Worm (Caenorhabditis elegans) whole organism, L4 larva: ENCODE measurements around the gene rpb-2.

Experiments
- T26A8.4 ChIP-seq: fragments of 200-800 bp; sonication (Bioruptor generic); IDR thresholded peaks from 2 replicates; pipeline ENCODE4 v1.3.6; 2022; ENCODE audit warnings: missing genetic modification characterization, missing compliant biosample characterization
- ZK337.2 ChIP-seq: fragments of 200-800 bp; sonication (Bioruptor generic); IDR thresholded peaks from 2 replicates; pipeline ENCODE4 v1.3.6; 2022; ENCODE audit warnings: missing genetic modification reagents, missing genetic modification characterization, missing compliant biosample characterization
- ZK546.5 ChIP-seq, 2 experiments: sonication (generic microtip); optimal IDR thresholded peaks; 2 replicates each; lab custom pipeline; 2017; ENCODE audit warnings: missing biosample characterization in 2 of 2, missing genetic modification characterization in 2 of 2
- ceh-28 ChIP-seq: fragments of 150-350 bp; optimal IDR thresholded peaks from 2 replicates; lab custom pipeline; 2014; ENCODE audit warnings: missing biosample characterization, missing genetic modification reagents, missing genetic modification characterization
- lim-7 ChIP-seq: fragments of 200-800 bp; sonication (Bioruptor generic); IDR thresholded peaks from 2 replicates; pipeline ENCODE4 v1.3.6; 2022; ENCODE audit warnings: missing genetic modification characterization, missing compliant biosample characterization
- pqm-1 ChIP-seq: sonication (generic microtip); optimal IDR thresholded peaks from 2 replicates; lab custom pipeline; 2017; ENCODE audit warnings: missing biosample characterization, missing genetic modification characterization
- unc-62 ChIP-seq, 3 experiments: fragments of 150-350 bp in 1 of 3; sonication (generic microtip); optimal IDR thresholded peaks in 2 of 3; peaks in 1 of 3; 1 replicate in 1 of 3; 2 replicates in 2 of 3; lab custom pipeline; 2014 to 2017; ENCODE audit warnings: missing biosample characterization in 3 of 3, missing genetic modification characterization in 3 of 3, missing genetic modification reagents in 3 of 3, missing genotype in 1 of 3

ce11 chrIII:4934896-4935628 is 4.3 kb upstream of the rpb-2 start, which contains the start of gene mrps-18C:
- no peak for TF ChIP-seq ZK546.5 (tag; optimal IDR thresholded peaks at IDR 0.05; lab: Kevin White, UChicago)
- TF ChIP-seq pqm-1 (tag; lab: Kevin White, UChicago), result no peak
- TF ChIP-seq T26A8.4, result no peak
- TF ChIP-seq ceh-28 (tag; lab: Kevin White, UChicago), result no peak
- TF ChIP-seq lim-7 (GFP tag; lab: Robert Waterston, UW), result no peak
- peak in 1 of 2 experiments; percentile 28 for TF ChIP-seq unc-62 (GFP tag; optimal IDR thresholded peaks at IDR 0.05 in 1 of 2; lab: Kevin White, UChicago)
- no peak for TF ChIP-seq unc-62 (tag; optimal IDR thresholded peaks at IDR 0.05; lab: Kevin White, UChicago)
- no peak for TF ChIP-seq ZK337.2
